Fruit fly (Drosophila melanogaster) whole organism, embryonic: ENCODE measurements at regions not wholly inside any gene's neighbourhood (a gene's known extent, or its start where the extent isn't known, plus 50 kb on each side); places are given as distances from the start of the nearest gene placed in this dataset.
A peak's percentile ranks its signal among the peaks of the same experiment; 100 is the strongest.

Experiments
- Aef1 ChIP-seq: fragments of 200-800 bp; sonication (Bioruptor generic); IDR thresholded peaks from 3 replicates; pipeline ENCODE4 v1.3.6; 2022; ENCODE audit warnings: missing biosample characterization, missing genetic modification characterization
- Blimp-1 ChIP-seq: fragments of 200-800 bp; sonication (Bioruptor generic); optimal IDR thresholded peaks from 3 replicates; lab custom pipeline; 2018; ENCODE audit warnings: missing biosample characterization, missing genetic modification characterization, mild to moderate bottlenecking, moderate library complexity, missing genetic modification reagents
- CG14667 ChIP-seq: fragments of 200-800 bp; sonication (Bioruptor generic); IDR thresholded peaks from 2 replicates; pipeline ENCODE4 v1.3.6; 2022; ENCODE audit warnings: missing biosample characterization, missing genetic modification characterization
- CG17361 ChIP-seq: fragments of 200-800 bp; sonication (Bioruptor generic); IDR thresholded peaks from 3 replicates; pipeline ENCODE4 v1.3.6; 2022; ENCODE audit warnings: missing biosample characterization, missing genetic modification characterization
- CG2120 ChIP-seq: fragments of 200-800 bp; sonication (Bioruptor generic); optimal IDR thresholded peaks from 3 replicates; lab custom pipeline; 2016; ENCODE audit warnings: missing biosample characterization, missing genetic modification characterization
- CG6689 ChIP-seq: fragments of 200-800 bp; sonication (Bioruptor generic); IDR thresholded peaks from 2 replicates; pipeline ENCODE4 v1.3.6; 2022; ENCODE audit warnings: missing biosample characterization, missing genetic modification characterization
- CG6765 ChIP-seq: fragments of 200-800 bp; sonication (Bioruptor generic); optimal IDR thresholded peaks from 3 replicates; lab custom pipeline; 2017; ENCODE audit warnings: missing biosample characterization, mild to moderate bottlenecking, missing genetic modification characterization
- D ChIP-seq, 2 experiments: fragments of 200-800 bp in 1 of 2; fragments of >200 bp in 1 of 2; sonication (Bioruptor generic) in 1 of 2; optimal IDR thresholded peaks; 2 replicates in 1 of 2; 3 replicates in 1 of 2; lab custom pipeline; 2017; ENCODE audit warnings: mild to moderate bottlenecking in 1 of 2, missing biosample characterization in 1 of 2, missing genetic modification characterization in 1 of 2, missing genetic modification reagents in 1 of 2
- ap ChIP-seq: fragments of 200-800 bp; sonication (Bioruptor generic); IDR thresholded peaks from 2 replicates; pipeline ENCODE4 v1.3.6; 2022; ENCODE audit warnings: missing biosample characterization, missing genetic modification characterization
- run ChIP-seq: fragments of 200-800 bp; sonication (Bioruptor generic); optimal IDR thresholded peaks from 3 replicates; lab custom pipeline; 2018; ENCODE audit warnings: missing biosample characterization, mild to moderate bottlenecking, missing genetic modification characterization
- trem ChIP-seq: fragments of 200-800 bp; optimal IDR thresholded peaks from 3 replicates; lab custom pipeline; 2019; ENCODE audit warnings: missing biosample characterization, mild to moderate bottlenecking, missing genetic modification characterization, moderate library complexity

- TF ChIP-seq run (tag; lab: Kevin White, UChicago) (no peak), CG14667 (GFP tag; lab: Robert Waterston, UW) (peak; percentile 29; the same call in 1 of the 2 replicates), D (optimal IDR thresholded peaks at IDR 0.05; lab: Kevin White, UChicago) (no peak), D (GFP tag; optimal IDR thresholded peaks at IDR 0.05; lab: Kevin White, UChicago) (peak; percentile 49), CG17361 (peak; percentile 57; the same call in 2 of the 3 replicates), CG6689 (GFP tag; lab: Robert Waterston, UW) (peak; percentile 65), CG6765 (GFP tag; lab: Kevin White, UChicago) (no peak), trem (peak; percentile 57), ap (GFP tag; lab: Robert Waterston, UW) (no peak), Aef1 (GFP tag; lab: Robert Waterston, UW) (peak; percentile 42; the same call in 1 of the 3 replicates), CG2120 (GFP tag; lab: Kevin White, UChicago) (no peak), Blimp-1 (GFP tag; lab: Kevin White, UChicago) (peak; percentile 81)
- TF ChIP-seq, all 482 proteins: peak for 69
Observed at dm6 chr2L:20204606-20205005, 52.4 kb downstream of the CG17571 start (continued).
